Worm (Caenorhabditis elegans) whole organism, late embryonic: ENCODE measurements around the gene C08F11.1.

Experiments
- K09A11.1 ChIP-seq: sonication (generic microtip); optimal IDR thresholded peaks from 2 replicates; lab custom pipeline; 2017; ENCODE audit warnings: antibody characterized with exemption, mild to moderate bottlenecking, missing genetic modification characterization, missing compliant biosample characterization; ENCODE audit not compliant: insufficient read depth
- nhr-11 ChIP-seq: fragments of 150-350 bp; optimal IDR thresholded peaks from 2 replicates; lab custom pipeline; 2014; ENCODE audit warnings: missing biosample characterization, missing genetic modification characterization
- pag-3 ChIP-seq: sonication (generic microtip); optimal IDR thresholded peaks from 2 replicates; lab custom pipeline; 2016; ENCODE audit warnings: missing compliant biosample characterization, missing genetic modification characterization, borderline replicate concordance
- tbx-2 ChIP-seq: sonication (generic microtip); optimal IDR thresholded peaks from 2 replicates; lab custom pipeline; 2016; ENCODE audit warnings: missing genetic modification characterization, missing compliant biosample characterization

DNA sequence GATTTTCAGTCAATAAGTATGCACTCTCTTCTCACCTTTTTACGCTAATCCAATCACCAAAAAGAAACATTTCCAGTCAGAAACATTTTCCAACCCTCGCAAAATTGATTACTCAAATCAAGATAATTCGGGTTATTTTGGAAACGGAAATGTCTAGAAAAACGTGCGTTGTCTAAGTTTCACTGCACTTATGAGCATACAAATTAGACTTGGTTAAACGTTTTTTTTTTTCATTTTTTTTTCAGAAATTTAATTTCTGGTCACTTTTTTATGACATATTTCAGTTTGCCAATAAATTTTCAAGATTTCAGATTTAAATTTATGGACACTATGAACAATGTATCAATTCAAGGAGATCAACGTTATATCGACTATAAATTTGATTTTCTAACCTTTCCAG, 40.7 kb upstream of the C08F11.1 start, which contains the start of gene sru-12:
- TF ChIP-seq K09A11.1: no peak
- no peak for TF ChIP-seq tbx-2 (tag; lab: Kevin White, UChicago)
- TF ChIP-seq nhr-11 (tag; lab: Kevin White, UChicago): no peak
- no peak for TF ChIP-seq pag-3 (tag; lab: Kevin White, UChicago)
